Fruit fly (Drosophila melanogaster): ENCODE data around the gene CG42832.

Gene CG42832

dm6 chr3L:11627819-11628483 is 18.0 kb downstream of the CG42832 start, which contains the start of gene Apt1 (continued):
- TF ChIP-seq CG11560 (tag; IDR thresholded peaks at IDR 0.05), result no peak
- peak; percentile 95 for TF ChIP-seq Dref (GFP tag; IDR thresholded peaks at IDR 0.05)
- TF ChIP-seq CG14710 (tag; optimal IDR thresholded peaks at IDR 0.05), result peak; percentile 19
- TF ChIP-seq onecut (GFP tag; IDR thresholded peaks at IDR 0.05), result peak; percentile 83
- TF ChIP-seq Max (GFP tag; optimal IDR thresholded peaks at IDR 0.05), result no peak
- TF ChIP-seq pzg (GFP tag; optimal IDR thresholded peaks at IDR 0.05), result peak; percentile 81
- peak; percentile 96 for TF ChIP-seq knrl (GFP tag; IDR thresholded peaks at IDR 0.05; ENCODE audit: partially characterized antibody)
- no peak for TF ChIP-seq CG10274 (GFP tag; optimal IDR thresholded peaks at IDR 0.05)
- TF ChIP-seq CG13287 (GFP tag; IDR thresholded peaks at IDR 0.05; ENCODE audit: partially characterized antibody), result peak; percentile 97
- TF ChIP-seq sens (GFP tag), result peak; percentile 50
- TF ChIP-seq Nf-YA (GFP tag; IDR thresholded peaks at IDR 0.05), result no peak
- TF ChIP-seq sob (GFP tag; IDR thresholded peaks at IDR 0.05), result peak; percentile 52
- peak; percentile 39 for TF ChIP-seq ftz-f1 (GFP tag; optimal IDR thresholded peaks at IDR 0.05)
- TF ChIP-seq Dp (GFP tag; optimal IDR thresholded peaks at IDR 0.05), result peak; percentile 69
- peak; percentile 19 for TF ChIP-seq CG9797 (GFP tag; optimal IDR thresholded peaks at IDR 0.05)
- TF ChIP-seq NK7.1 (GFP tag; optimal IDR thresholded peaks at IDR 0.05), result no peak
- no peak for TF ChIP-seq NfI (GFP tag; optimal IDR thresholded peaks at IDR 0.05)
- no peak for TF ChIP-seq CG12071 (GFP tag; optimal IDR thresholded peaks at IDR 0.05)
- TF ChIP-seq sug (tag; optimal IDR thresholded peaks at IDR 0.05), result peak; percentile 18
- peak; percentile 16 for TF ChIP-seq Ets65A (GFP tag)
- TF ChIP-seq CG16813 (GFP tag; IDR thresholded peaks at IDR 0.05; ENCODE audit: partially characterized antibody), result peak; percentile 92
- no peak for TF ChIP-seq fru (optimal IDR thresholded peaks at IDR 0.05)
- TF ChIP-seq hb (GFP tag; IDR thresholded peaks at IDR 0.05; ENCODE audit: partially characterized antibody), result peak; percentile 93
- no peak for TF ChIP-seq Rx (GFP tag; IDR thresholded peaks at IDR 0.05)
- no peak for TF ChIP-seq CG12391 (tag; optimal IDR thresholded peaks at IDR 0.05)
- TF ChIP-seq CG34376 (GFP tag; optimal IDR thresholded peaks at IDR 0.05), result peak; percentile 43
- TF ChIP-seq Camta (GFP tag; optimal IDR thresholded peaks at IDR 0.05), result no peak
- TF ChIP-seq ranshi (GFP tag; IDR thresholded peaks at IDR 0.05), result no peak
- peak in 1 of 2 experiments; percentile 65 for TF ChIP-seq Pdp1 (GFP tag; optimal IDR thresholded peaks at IDR 0.05)
- no peak for TF ChIP-seq CG31365 (tag; optimal IDR thresholded peaks at IDR 0.05)
- TF ChIP-seq Scr (GFP tag; IDR thresholded peaks at IDR 0.05; ENCODE audit: partially characterized antibody), result peak; percentile 95
- peak; percentile 39 for TF ChIP-seq CG12659 (GFP tag; optimal IDR thresholded peaks at IDR 0.05)
- peak; percentile 76 for TF ChIP-seq MESR4 (GFP tag; optimal IDR thresholded peaks at IDR 0.05)
- TF ChIP-seq ato (GFP tag; IDR thresholded peaks at IDR 0.05; ENCODE audit: partially characterized antibody), result peak; percentile 95
- peak; percentile 88 for TF ChIP-seq Med (GFP tag)
- TF ChIP-seq CG9932 (GFP tag; IDR thresholded peaks at IDR 0.05), result peak; percentile 58; the same call in 1 of the 2 replicates
- no peak for TF ChIP-seq dmrt99B (tag; optimal IDR thresholded peaks at IDR 0.05)
- TF ChIP-seq CG2116 (GFP tag; optimal IDR thresholded peaks at IDR 0.05), result peak; percentile 65
- peak; percentile 97; the same call in 1 of the 2 replicates for TF ChIP-seq CG42726 (GFP tag; IDR thresholded peaks at IDR 0.05; ENCODE audit: partially characterized antibody)
- TF ChIP-seq CG3838 (GFP tag; optimal IDR thresholded peaks at IDR 0.05), result no peak
- TF ChIP-seq HmgZ (tag; optimal IDR thresholded peaks at IDR 0.05), result peak; percentile 36
- TF ChIP-seq sna (GFP tag; IDR thresholded peaks at IDR 0.05; ENCODE audit: partially characterized antibody), result peak; percentile 94
- TF ChIP-seq CG3847 (GFP tag; IDR thresholded peaks at IDR 0.05), result no peak
- TF ChIP-seq Gug (GFP tag; IDR thresholded peaks at IDR 0.05), result peak; percentile 35; the same call in 1 of the 4 replicates
- TF ChIP-seq Ets97D (GFP tag; optimal IDR thresholded peaks at IDR 0.05), result peak; percentile 28
- TF ChIP-seq BEAF-32 (GFP tag; optimal IDR thresholded peaks at IDR 0.05), result peak; percentile 91
- peak; percentile 35 for TF ChIP-seq lilli (GFP tag; optimal IDR thresholded peaks at IDR 0.05)
- peak; percentile 90 for TF ChIP-seq mld (GFP tag; IDR thresholded peaks at IDR 0.05; ENCODE audit: partially characterized antibody)
- TF ChIP-seq CG4617 (GFP tag; optimal IDR thresholded peaks at IDR 0.05; ENCODE audit: borderline replicate concordance), result peak; percentile 41

Data from whole organism, embryonic.